Worm (Caenorhabditis elegans) whole organism, mixed stage, embryonic: ENCODE measurements around the gene D2045.5.

Source experiments
- M03D4.4 ChIP-seq: sonication (generic microtip); optimal IDR thresholded peaks from 2 replicates; lab custom pipeline; 2017; ENCODE audit warnings: mild to moderate bottlenecking, missing genetic modification characterization, missing compliant biosample characterization
- bed-3 ChIP-seq: fragments of 200-800 bp; sonication (Bioruptor generic); optimal IDR thresholded peaks from 3 replicates; lab custom pipeline; 2018; ENCODE audit warnings: mild to moderate bottlenecking, missing genetic modification characterization, moderate library complexity, missing compliant biosample characterization
- blmp-1 ChIP-seq: fragments of 150-350 bp; optimal IDR thresholded peaks from 2 replicates; lab custom pipeline; 2014; ENCODE audit warnings: missing biosample characterization, missing genetic modification characterization
- ceh-39 ChIP-seq: fragments of 150-350 bp; optimal IDR thresholded peaks from 2 replicates; lab custom pipeline; 2014; ENCODE audit warnings: missing biosample characterization, missing genetic modification characterization
- ceh-43 ChIP-seq: fragments of 200-800 bp; sonication (Bioruptor generic); optimal IDR thresholded peaks from 2 replicates; lab custom pipeline; 2018; ENCODE audit warnings: mild to moderate bottlenecking, missing genetic modification characterization, moderate library complexity, missing compliant biosample characterization
- ceh-83 ChIP-seq: fragments of 200-800 bp; sonication (Bioruptor generic); optimal IDR thresholded peaks from 2 replicates; lab custom pipeline; 2018; ENCODE audit warnings: mild to moderate bottlenecking, missing genetic modification characterization, missing compliant biosample characterization
- ces-1 ChIP-seq: fragments of 150-350 bp; optimal IDR thresholded peaks from 2 replicates; lab custom pipeline; 2014; ENCODE audit warnings: missing biosample characterization, missing genetic modification reagents, missing genetic modification characterization
- cnd-1 ChIP-seq: fragments of 200-800 bp; sonication (Bioruptor generic); optimal IDR thresholded peaks from 2 replicates; lab custom pipeline; 2018; ENCODE audit warnings: mild to moderate bottlenecking, missing genetic modification characterization, missing compliant biosample characterization
- drap-1 ChIP-seq: fragments of 200-800 bp; sonication (Bioruptor generic); optimal IDR thresholded peaks from 3 replicates; lab custom pipeline; 2018; ENCODE audit warnings: mild to moderate bottlenecking, missing genetic modification characterization, missing compliant biosample characterization
- elt-1 ChIP-seq: sonication (generic microtip); optimal IDR thresholded peaks from 2 replicates; lab custom pipeline; 2017; ENCODE audit warnings: missing genetic modification characterization, mild to moderate bottlenecking, missing compliant biosample characterization, antibody characterized with exemption, moderate library complexity, borderline replicate concordance; ENCODE audit not compliant: insufficient read depth
- elt-3 ChIP-seq: fragments of 150-350 bp; optimal IDR thresholded peaks from 2 replicates; lab custom pipeline; 2014; ENCODE audit warnings: missing biosample characterization, missing genetic modification characterization
- flh-1 ChIP-seq: fragments of 200-800 bp; sonication (Bioruptor generic); optimal IDR thresholded peaks from 2 replicates; lab custom pipeline; 2018; ENCODE audit warnings: mild to moderate bottlenecking, missing genetic modification characterization, moderate library complexity, missing compliant biosample characterization
- hlh-1 ChIP-seq: fragments of 150-350 bp; optimal IDR thresholded peaks from 2 replicates; lab custom pipeline; 2014; ENCODE audit warnings: missing biosample characterization, missing genetic modification reagents, missing genetic modification characterization
- lin-13 ChIP-seq: fragments of 150-350 bp; optimal IDR thresholded peaks from 2 replicates; lab custom pipeline; 2014; ENCODE audit warnings: missing biosample characterization, missing genetic modification characterization
- lin-32 ChIP-seq: fragments of 200-800 bp; sonication (Bioruptor generic); optimal IDR thresholded peaks from 2 replicates; lab custom pipeline; 2018; ENCODE audit warnings: mild to moderate bottlenecking, missing genetic modification characterization, missing compliant biosample characterization
- lsy-2 ChIP-seq: fragments of 150-350 bp; optimal IDR thresholded peaks from 2 replicates; lab custom pipeline; 2014; ENCODE audit warnings: missing biosample characterization, missing genetic modification characterization
- mab-5 ChIP-seq: fragments of 150-350 bp; optimal IDR thresholded peaks from 2 replicates; lab custom pipeline; 2014; ENCODE audit warnings: missing biosample characterization, missing genetic modification characterization
- mep-1 ChIP-seq: fragments of 150-350 bp; optimal IDR thresholded peaks from 2 replicates; lab custom pipeline; 2017; ENCODE audit warnings: missing biosample characterization, missing genetic modification reagents, missing genetic modification characterization, inconsistent platforms
- mls-2 ChIP-seq: sonication (generic microtip); optimal IDR thresholded peaks from 2 replicates; lab custom pipeline; 2016; ENCODE audit warnings: mild to moderate bottlenecking, missing genetic modification characterization, moderate library complexity, missing compliant biosample characterization
- nhr-2 ChIP-seq: fragments of 150-350 bp; optimal IDR thresholded peaks from 2 replicates; lab custom pipeline; 2014; ENCODE audit warnings: missing biosample characterization, missing genetic modification characterization
- nhr-237 ChIP-seq: fragments of 150-350 bp; optimal IDR thresholded peaks from 2 replicates; lab custom pipeline; 2014; ENCODE audit warnings: missing biosample characterization, missing genetic modification characterization
- nhr-76 ChIP-seq: sonication (generic microtip); optimal IDR thresholded peaks from 2 replicates; lab custom pipeline; 2017; ENCODE audit warnings: missing biosample characterization, missing genetic modification characterization
- pha-4 ChIP-seq: fragments of 150-350 bp; optimal IDR thresholded peaks from 2 replicates; lab custom pipeline; 2018; ENCODE audit warnings: missing biosample characterization, missing genetic modification reagents, missing genetic modification characterization
- snpc-4 ChIP-seq: fragments of 150-350 bp; optimal IDR thresholded peaks from 2 replicates; lab custom pipeline; 2014; ENCODE audit warnings: missing biosample characterization, missing genetic modification characterization
- sptf-1 ChIP-seq: sonication (generic microtip); optimal IDR thresholded peaks from 2 replicates; lab custom pipeline; 2017; ENCODE audit warnings: mild to moderate bottlenecking, missing genetic modification characterization, moderate library complexity, missing compliant biosample characterization
- unc-120 ChIP-seq: sonication (generic microtip); optimal IDR thresholded peaks from 2 replicates; lab custom pipeline; 2017; ENCODE audit warnings: missing genetic modification characterization, missing compliant biosample characterization; ENCODE audit not compliant: poor library complexity, severe bottlenecking
- unc-39 ChIP-seq: fragments of 150-350 bp; optimal IDR thresholded peaks from 2 replicates; lab custom pipeline; 2014; ENCODE audit warnings: missing biosample characterization, missing genetic modification characterization
- unc-62 ChIP-seq: fragments of 150-350 bp; optimal IDR thresholded peaks from 2 replicates; lab custom pipeline; 2014; ENCODE audit warnings: missing biosample characterization, missing genetic modification reagents, missing genetic modification characterization
- zip-8 ChIP-seq: fragments of 150-350 bp; optimal IDR thresholded peaks from 2 replicates; lab custom pipeline; 2014; ENCODE audit warnings: missing biosample characterization, missing genetic modification characterization
- ztf-11 ChIP-seq: fragments of 150-350 bp; optimal IDR thresholded peaks from 2 replicates; lab custom pipeline; 2014; ENCODE audit warnings: missing biosample characterization, missing genetic modification characterization

D2045.5 gene

DNA sequence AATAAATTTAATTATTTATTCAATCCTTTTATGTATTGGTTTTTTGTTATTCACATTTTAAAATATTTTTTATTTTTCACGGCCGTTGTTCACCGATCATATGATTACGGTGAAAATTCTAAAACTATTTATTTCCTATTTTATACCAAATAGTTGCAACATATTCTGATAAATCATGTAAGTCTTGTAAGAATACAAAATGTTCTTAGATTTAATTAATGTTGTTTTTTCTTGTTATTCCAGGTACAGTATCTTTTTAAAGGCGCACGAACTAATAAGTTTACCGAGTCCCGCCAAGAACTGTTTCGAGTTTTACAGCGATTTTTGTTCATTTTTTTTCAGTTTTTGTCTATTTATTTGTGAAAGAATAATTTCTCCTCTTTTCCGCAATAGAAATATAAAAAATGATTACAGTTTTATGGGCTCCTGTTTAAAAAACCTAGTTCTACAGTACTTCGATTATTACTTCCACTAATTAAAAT lies at the start of gene D2045.5:
D2045.5 (minus strand) TSS at position 51 of the 482 bp plus-strand sequence.
- no peak for TF ChIP-seq cnd-1 (tag; lab: Kevin White, UChicago)
- no peak for TF ChIP-seq blmp-1
- TF ChIP-seq mep-1 (tag; lab: Kevin White, UChicago): no peak
- TF ChIP-seq elt-3 (tag; lab: Kevin White, UChicago): no peak
- TF ChIP-seq ztf-11 (tag; lab: Kevin White, UChicago): no peak
- no peak for TF ChIP-seq unc-62
- no peak for TF ChIP-seq snpc-4 (tag; lab: Kevin White, UChicago)
- TF ChIP-seq ceh-43 (GFP tag; lab: Kevin White, UChicago): no peak
- no peak for TF ChIP-seq nhr-76
- TF ChIP-seq unc-120 (tag; lab: Kevin White, UChicago): no peak
- no peak for TF ChIP-seq lin-13 (tag; lab: Kevin White, UChicago)
- no peak for TF ChIP-seq unc-39 (tag; lab: Kevin White, UChicago)

DNA sequence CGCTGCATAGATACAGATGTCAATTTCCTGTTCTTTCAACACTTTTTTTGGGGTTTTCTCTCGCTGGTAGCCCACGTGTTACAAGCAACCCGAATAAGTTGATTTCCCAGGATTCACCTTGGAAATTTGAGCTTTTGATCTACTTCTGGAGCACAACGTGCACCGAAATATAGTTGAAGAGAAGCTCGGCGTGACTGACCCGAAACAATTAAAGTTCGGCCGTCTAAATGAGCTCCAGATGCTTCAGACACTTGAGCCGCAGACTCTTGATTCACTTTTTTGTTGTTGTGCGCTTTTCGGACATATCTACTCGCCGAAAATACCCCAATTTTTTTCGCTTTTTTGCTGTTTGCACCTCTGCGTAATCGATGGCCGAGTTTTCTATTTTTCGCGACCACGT lies 49.5 kb upstream of the D2045.5 start:
- no peak for TF ChIP-seq ztf-11 (tag; lab: Kevin White, UChicago)
- no peak for TF ChIP-seq ceh-83 (GFP tag; lab: Kevin White, UChicago)
- TF ChIP-seq ceh-43 (GFP tag; lab: Kevin White, UChicago): no peak
- TF ChIP-seq ces-1 (GFP tag; lab: Kevin White, UChicago): no peak
- no peak for TF ChIP-seq elt-1
- no peak for TF ChIP-seq mls-2 (tag; lab: Kevin White, UChicago)
- no peak for TF ChIP-seq lin-13 (tag; lab: Kevin White, UChicago)
- TF ChIP-seq cnd-1 (tag; lab: Kevin White, UChicago): no peak
- no peak for TF ChIP-seq M03D4.4 (tag; lab: Kevin White, UChicago)
- no peak for TF ChIP-seq sptf-1 (tag; lab: Kevin White, UChicago)
- no peak for TF ChIP-seq drap-1 (GFP tag; lab: Kevin White, UChicago)
- no peak for TF ChIP-seq hlh-1 (tag; lab: Kevin White, UChicago)
- TF ChIP-seq zip-8 (tag; lab: Kevin White, UChicago): no peak
- TF ChIP-seq ceh-39 (tag; lab: Kevin White, UChicago): no peak
- no peak for TF ChIP-seq nhr-76
- TF ChIP-seq snpc-4 (tag; lab: Kevin White, UChicago): no peak
- no peak for TF ChIP-seq mab-5 (tag; lab: Kevin White, UChicago)
- TF ChIP-seq flh-1: no peak
- no peak for TF ChIP-seq unc-39 (tag; lab: Kevin White, UChicago)

DNA sequence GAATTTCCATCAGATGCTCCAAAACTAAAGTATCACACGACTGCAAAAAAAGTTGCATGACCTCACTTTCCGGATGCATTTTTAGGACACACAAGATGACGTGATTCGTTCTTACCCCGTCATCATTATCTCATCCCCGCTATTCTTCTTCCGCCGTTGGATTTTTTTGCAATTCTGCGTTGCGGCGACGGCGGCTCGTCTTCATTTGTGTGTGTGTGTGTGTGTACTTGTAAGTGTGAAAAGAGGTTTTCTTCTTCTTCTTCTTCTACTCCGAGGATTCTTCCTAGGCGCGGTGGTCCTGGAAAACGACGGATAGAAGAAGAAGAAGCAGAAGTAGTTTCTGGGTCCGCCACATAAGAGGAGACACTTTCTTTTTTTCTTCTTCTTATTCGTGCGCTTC lies 46.3 kb upstream of the D2045.5 start:
- no peak for TF ChIP-seq flh-1
- TF ChIP-seq lin-32 (GFP tag; lab: Kevin White, UChicago): no peak
- no peak for TF ChIP-seq M03D4.4 (tag; lab: Kevin White, UChicago)
- TF ChIP-seq cnd-1 (tag; lab: Kevin White, UChicago): no peak
- no peak for TF ChIP-seq bed-3 (GFP tag; lab: Kevin White, UChicago)
- TF ChIP-seq nhr-2 (tag; lab: Kevin White, UChicago): no peak
- TF ChIP-seq nhr-76: no peak
- no peak for TF ChIP-seq ztf-11 (tag; lab: Kevin White, UChicago)
- TF ChIP-seq zip-8 (tag; lab: Kevin White, UChicago): no peak
- no peak for TF ChIP-seq blmp-1
- TF ChIP-seq unc-39 (tag; lab: Kevin White, UChicago): no peak
- TF ChIP-seq, all 35 proteins: peak for 0

DNA sequence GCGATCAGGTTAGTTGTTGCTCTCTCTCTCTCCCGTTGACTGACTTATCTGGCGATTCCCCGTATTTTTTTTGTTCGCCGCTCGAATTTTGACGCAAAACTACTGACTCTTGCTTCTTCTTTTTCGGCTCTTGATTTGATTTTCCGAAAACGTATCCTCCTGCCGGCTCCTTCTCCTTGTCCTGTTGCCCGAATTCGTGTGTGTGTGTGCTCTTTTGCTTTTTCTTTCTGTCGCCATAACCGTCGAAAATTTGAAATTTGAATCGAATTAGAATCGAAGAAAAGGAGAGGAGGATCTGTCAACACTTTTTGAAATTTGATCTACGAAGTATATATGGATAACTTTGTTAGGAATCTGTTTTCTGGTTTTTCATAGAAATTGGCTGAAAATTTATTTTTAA lies 43.1 kb upstream of the D2045.5 start:
- TF ChIP-seq snpc-4 (tag; lab: Kevin White, UChicago) (no peak), ces-1 (GFP tag; lab: Kevin White, UChicago) (peak; percentile 60), pha-4 (tag; lab: Kevin White, UChicago) (no peak)

DNA sequence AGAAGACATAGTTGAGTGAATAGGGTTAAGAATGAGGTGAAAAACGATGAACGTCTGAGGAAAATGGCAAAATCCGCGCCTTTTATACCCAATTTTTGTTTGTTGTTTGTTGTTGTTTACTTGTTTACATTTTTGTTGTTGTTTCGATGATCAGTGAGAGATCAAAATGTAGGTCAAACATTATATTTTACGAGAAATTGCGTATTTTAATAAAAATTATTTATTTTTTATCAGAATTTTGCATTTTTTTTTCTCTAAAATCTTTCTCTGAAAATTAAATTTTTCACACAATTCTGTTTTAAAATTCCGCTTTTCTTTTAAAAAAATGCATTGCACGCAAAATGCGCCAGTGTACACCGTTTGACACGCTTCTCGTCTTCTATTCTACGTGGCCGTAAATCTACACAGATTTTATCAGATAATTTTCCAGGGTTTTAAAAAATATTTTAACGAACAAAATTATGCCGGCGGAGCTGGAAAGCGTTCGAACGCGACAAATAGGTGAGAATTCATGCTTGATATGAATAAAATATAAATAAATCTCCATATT lies 37.4 kb upstream of the D2045.5 start, which contains the start of the genes sip-1 and sly-1:
sip-1 (minus strand) TSS at position 103 of the 550 bp plus-strand sequence.
sly-1 (plus strand) TSS at position 360 of the 550 bp plus-strand sequence.
- TF ChIP-seq ces-1 (GFP tag; lab: Kevin White, UChicago): peak; percentile 44
- TF ChIP-seq nhr-2 (tag; lab: Kevin White, UChicago): no peak
- TF ChIP-seq nhr-237: peak; percentile 48
- no peak for TF ChIP-seq M03D4.4 (tag; lab: Kevin White, UChicago)
- peak; percentile 61 for TF ChIP-seq lsy-2 (tag; lab: Kevin White, UChicago)
- peak; percentile 21 for TF ChIP-seq hlh-1 (tag; lab: Kevin White, UChicago)
- peak; percentile 24 for TF ChIP-seq ceh-39 (tag; lab: Kevin White, UChicago)
- no peak for TF ChIP-seq unc-120 (tag; lab: Kevin White, UChicago)
- TF ChIP-seq bed-3 (GFP tag; lab: Kevin White, UChicago): no peak
- TF ChIP-seq mep-1 (tag; lab: Kevin White, UChicago): peak; percentile 72
- TF ChIP-seq lin-13 (tag; lab: Kevin White, UChicago): peak; percentile 47
- TF ChIP-seq pha-4 (tag; lab: Kevin White, UChicago): peak; percentile 50
- no peak for TF ChIP-seq snpc-4 (tag; lab: Kevin White, UChicago)
- TF ChIP-seq flh-1: no peak
- no peak for TF ChIP-seq blmp-1
- TF ChIP-seq, all 35 proteins: peak for 8
